Worm (Caenorhabditis elegans) whole organism, L1 larva: ENCODE measurements around the gene lgc-15.

Source experiments
- aly-2 ChIP-seq: fragments of 150-350 bp; optimal IDR thresholded peaks from 2 replicates; lab custom pipeline; 2014; ENCODE audit warnings: missing biosample characterization, missing genetic modification characterization
- ets-5 ChIP-seq: fragments of 200-800 bp; sonication (Bioruptor generic); IDR thresholded peaks from 2 replicates; pipeline ENCODE4 v1.3.6; 2022; ENCODE audit warnings: missing genetic modification characterization, missing compliant biosample characterization
- jun-1 ChIP-seq: fragments of 150-350 bp; optimal IDR thresholded peaks from 2 replicates; lab custom pipeline; 2014; ENCODE audit warnings: missing biosample characterization, missing genetic modification reagents, missing genetic modification characterization
- nhr-11 ChIP-seq: fragments of 150-350 bp; optimal IDR thresholded peaks from 2 replicates; lab custom pipeline; 2014; ENCODE audit warnings: missing biosample characterization, missing genetic modification characterization
- nhr-84 ChIP-seq: sonication (generic microtip); optimal IDR thresholded peaks from 2 replicates; lab custom pipeline; 2017; ENCODE audit warnings: missing biosample characterization, missing genetic modification characterization
- nhr-90 ChIP-seq: sonication (generic microtip); optimal IDR thresholded peaks from 2 replicates; lab custom pipeline; 2016; ENCODE audit warnings: mild to moderate bottlenecking, missing genetic modification characterization, missing compliant biosample characterization; ENCODE audit not compliant: poor library complexity
- unc-62 ChIP-seq: fragments of 150-350 bp; optimal IDR thresholded peaks from 2 replicates; lab custom pipeline; 2014; ENCODE audit warnings: missing biosample characterization, missing genetic modification reagents, missing genetic modification characterization

DNA sequence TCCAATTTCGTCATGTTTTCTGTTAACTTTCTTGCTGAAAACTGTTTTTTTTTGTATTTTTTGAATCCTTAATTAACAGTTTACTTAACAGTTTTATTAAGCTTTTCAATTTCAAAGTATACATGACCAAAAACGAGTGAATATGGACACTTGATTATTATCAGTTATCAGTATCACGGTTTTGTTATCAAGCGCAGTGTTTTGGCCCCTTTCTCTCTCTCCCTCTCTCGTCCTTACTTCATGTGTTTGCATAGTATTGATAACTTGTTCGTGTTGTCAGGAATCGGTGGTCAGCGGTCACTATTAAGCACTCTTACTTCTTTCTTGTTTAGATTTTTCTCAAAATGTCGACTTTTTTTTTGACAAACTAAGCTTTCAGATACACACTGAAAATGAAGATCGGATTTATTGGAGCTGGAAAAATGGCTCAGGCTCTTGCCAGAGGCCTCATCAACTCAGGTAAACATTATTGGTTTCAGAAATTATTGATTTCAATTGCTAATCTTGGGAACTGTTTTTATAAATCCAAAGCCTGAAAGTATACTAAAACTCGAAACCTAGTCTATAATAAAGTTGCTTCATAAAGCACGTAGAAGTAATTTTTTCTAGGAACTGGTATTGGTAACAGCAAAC is 32.4 kb downstream of the lgc-15 start, which contains the start of gene pycr-1:
- TF ChIP-seq nhr-11 (tag; lab: Kevin White, UChicago) (no peak), aly-2 (tag; lab: Kevin White, UChicago) (no peak), ets-5 (GFP tag; lab: Robert Waterston, UW) (no peak), nhr-90 (tag; lab: Kevin White, UChicago) (no peak), unc-62 (GFP tag; lab: Kevin White, UChicago) (no peak), jun-1 (tag; lab: Kevin White, UChicago) (no peak), nhr-84 (tag; lab: Kevin White, UChicago) (no peak)
